Worm (Caenorhabditis elegans) whole organism, midembryonic: ENCODE measurements around the gene ets-10.

Source experiments
- T22C8.4 ChIP-seq: fragments of 200-800 bp; sonication (Bioruptor generic); IDR thresholded peaks from 2 replicates; pipeline ENCODE4 v1.3.6; 2022; ENCODE audit warnings: missing genetic modification characterization, missing compliant biosample characterization
- cog-1 ChIP-seq: sonication (generic microtip); optimal IDR thresholded peaks from 2 replicates; lab custom pipeline; 2016; ENCODE audit warnings: missing genetic modification characterization, missing compliant biosample characterization
- flt-1 ChIP-seq: fragments of 200-800 bp; sonication (Bioruptor generic); IDR thresholded peaks from 2 replicates; pipeline ENCODE4 v1.3.6; 2022; ENCODE audit warnings: missing genetic modification characterization, missing compliant biosample characterization
- klf-2 ChIP-seq: fragments of 200-800 bp; sonication (Bioruptor generic); conservative IDR thresholded peaks from 2 replicates; pipeline ENCODE4 v1.3.6; 2022; ENCODE audit warnings: missing genetic modification reagents, missing genetic modification characterization, missing compliant biosample characterization
- med-1 ChIP-seq: sonication (generic microtip); optimal IDR thresholded peaks from 2 replicates; lab custom pipeline; 2017; ENCODE audit warnings: missing genetic modification characterization, mild to moderate bottlenecking, missing compliant biosample characterization, antibody characterized with exemption, missing genetic modification reagents; ENCODE audit not compliant: insufficient read depth
- ref-1 ChIP-seq: fragments of 200-800 bp; sonication (Bioruptor generic); conservative IDR thresholded peaks from 2 replicates; pipeline ENCODE4 v1.3.6; 2022; ENCODE audit warnings: missing genetic modification reagents, missing genetic modification characterization, missing compliant biosample characterization
- tab-1 ChIP-seq: fragments of 200-800 bp; sonication (Bioruptor generic); IDR thresholded peaks from 2 replicates; pipeline ENCODE4 v1.3.6; 2022; ENCODE audit warnings: missing genetic modification characterization, missing compliant biosample characterization
- ztf-23 ChIP-seq: fragments of 200-800 bp; sonication (Bioruptor generic); IDR thresholded peaks from 2 replicates; pipeline ENCODE4 v1.3.6; 2022; ENCODE audit warnings: missing genetic modification reagents, missing genetic modification characterization, missing compliant biosample characterization
- ztf-29 ChIP-seq: fragments of 200-800 bp; sonication (Bioruptor generic); IDR thresholded peaks from 2 replicates; pipeline ENCODE4 v1.3.6; 2022; ENCODE audit warnings: missing genetic modification reagents, missing genetic modification characterization, missing compliant biosample characterization

Gene ets-10

ce11 chrX:4274116-4274515, 9.9 kb upstream of the ets-10 start, which contains the start of gene mec-18:
Gene mec-18 (minus strand): TSS chrX:4274216.
- TF ChIP-seq ref-1 (GFP tag; lab: Robert Waterston, UW): no peak
- TF ChIP-seq klf-2: no peak
- no peak for TF ChIP-seq flt-1
- no peak for TF ChIP-seq T22C8.4 (GFP tag; lab: Robert Waterston, UW)
- no peak for TF ChIP-seq cog-1 (tag; lab: Kevin White, UChicago)

ce11 chrX:4279294-4279782, 4.7 kb upstream of the ets-10 start, which contains the start of the genes twk-28 and ets-9:
Gene twk-28 (minus strand): TSS chrX:4279344.
Gene ets-9 (plus strand): TSS chrX:4279703.
- TF ChIP-seq med-1: no peak
- TF ChIP-seq cog-1 (tag; lab: Kevin White, UChicago): no peak
- no peak for TF ChIP-seq ztf-23
- TF ChIP-seq klf-2: no peak
- no peak for TF ChIP-seq T22C8.4 (GFP tag; lab: Robert Waterston, UW)
- no peak for TF ChIP-seq flt-1
- TF ChIP-seq ztf-29: no peak
- no peak for TF ChIP-seq ref-1 (GFP tag; lab: Robert Waterston, UW)

ce11 chrX:4282380-4282779, 1.6 kb upstream of the ets-10 start, which contains the start of gene C52B9.19:
Gene C52B9.19 (plus strand): TSS chrX:4282555.
- TF ChIP-seq klf-2: no peak
- TF ChIP-seq tab-1 (GFP tag; lab: Robert Waterston, UW): no peak
- TF ChIP-seq flt-1: no peak
- no peak for TF ChIP-seq T22C8.4 (GFP tag; lab: Robert Waterston, UW)
- no peak for TF ChIP-seq ztf-23
- TF ChIP-seq ref-1 (GFP tag; lab: Robert Waterston, UW): no peak
- TF ChIP-seq cog-1 (tag; lab: Kevin White, UChicago): no peak
- TF ChIP-seq med-1: no peak

- no peak for TF ChIP-seq ref-1 (GFP tag; lab: Robert Waterston, UW)
Observed at ce11 chrX:4284470-4284869, 481 bp downstream of the ets-10 start.

ce11 chrX:4285669-4286174, 1.7 kb downstream of the ets-10 start, which contains the start of gene cka-2:
Gene cka-2 (plus strand): TSS chrX:4286124.
- TF ChIP-seq T22C8.4 (GFP tag; lab: Robert Waterston, UW) (no peak), tab-1 (GFP tag; lab: Robert Waterston, UW) (no peak), ztf-23 (no peak), flt-1 (no peak), med-1 (no peak), klf-2 (no peak), ztf-29 (no peak), cog-1 (tag; lab: Kevin White, UChicago) (no peak), ref-1 (GFP tag; lab: Robert Waterston, UW) (no peak)

- TF ChIP-seq flt-1 (no peak), ztf-29 (no peak), T22C8.4 (GFP tag; lab: Robert Waterston, UW) (no peak), cog-1 (tag; lab: Kevin White, UChicago) (no peak), ztf-23 (no peak), tab-1 (GFP tag; lab: Robert Waterston, UW) (no peak), klf-2 (no peak), ref-1 (GFP tag; lab: Robert Waterston, UW) (no peak), med-1 (no peak)
Observed at ce11 chrX:4289805-4290204, 5.8 kb downstream of the ets-10 start.

- TF ChIP-seq med-1: no peak
- no peak for TF ChIP-seq flt-1
- no peak for TF ChIP-seq ztf-29
- no peak for TF ChIP-seq tab-1 (GFP tag; lab: Robert Waterston, UW)
- TF ChIP-seq ref-1 (GFP tag; lab: Robert Waterston, UW): no peak
- no peak for TF ChIP-seq klf-2
- TF ChIP-seq T22C8.4 (GFP tag; lab: Robert Waterston, UW): no peak
- TF ChIP-seq ztf-23: no peak
- TF ChIP-seq cog-1 (tag; lab: Kevin White, UChicago): no peak
Observed at ce11 chrX:4294957-4295356, 11.0 kb downstream of the ets-10 start.

- TF ChIP-seq ref-1 (GFP tag; lab: Robert Waterston, UW): no peak
- TF ChIP-seq med-1: no peak
- TF ChIP-seq T22C8.4 (GFP tag; lab: Robert Waterston, UW): no peak
- TF ChIP-seq ztf-23: no peak
- no peak for TF ChIP-seq ztf-29
- TF ChIP-seq flt-1: no peak
- TF ChIP-seq klf-2: no peak
- TF ChIP-seq cog-1 (tag; lab: Kevin White, UChicago): no peak
- no peak for TF ChIP-seq tab-1 (GFP tag; lab: Robert Waterston, UW)
Observed at ce11 chrX:4295917-4296316, 11.9 kb downstream of the ets-10 start.

ce11 chrX:4297452-4297851, 13.5 kb downstream of the ets-10 start, which contains the start of gene paf-2:
Gene paf-2 (minus strand): TSS chrX:4297741.
- no peak for TF ChIP-seq ztf-23
- no peak for TF ChIP-seq med-1
- TF ChIP-seq klf-2: no peak
- no peak for TF ChIP-seq flt-1
- no peak for TF ChIP-seq cog-1 (tag; lab: Kevin White, UChicago)
- TF ChIP-seq ref-1 (GFP tag; lab: Robert Waterston, UW): no peak
- TF ChIP-seq tab-1 (GFP tag; lab: Robert Waterston, UW): no peak
- no peak for TF ChIP-seq T22C8.4 (GFP tag; lab: Robert Waterston, UW)
- TF ChIP-seq ztf-29: no peak

ce11 chrX:4303200-4303599, 19.2 kb downstream of the ets-10 start:
- TF ChIP-seq ztf-23 (no peak), T22C8.4 (GFP tag; lab: Robert Waterston, UW) (no peak), cog-1 (tag; lab: Kevin White, UChicago) (no peak), flt-1 (no peak), klf-2 (no peak), ref-1 (GFP tag; lab: Robert Waterston, UW) (no peak), ztf-29 (no peak), med-1 (no peak), tab-1 (GFP tag; lab: Robert Waterston, UW) (no peak)

ce11 chrX:4306861-4307260, 22.9 kb downstream of the ets-10 start, which contains the start of gene pqn-15:
Gene pqn-15 (minus strand): TSS chrX:4306961.
- TF ChIP-seq tab-1 (GFP tag; lab: Robert Waterston, UW) (no peak), klf-2 (no peak), T22C8.4 (GFP tag; lab: Robert Waterston, UW) (no peak), cog-1 (tag; lab: Kevin White, UChicago) (no peak), med-1 (no peak), flt-1 (no peak), ref-1 (GFP tag; lab: Robert Waterston, UW) (no peak), ztf-29 (no peak), ztf-23 (no peak)
